Worm (Caenorhabditis elegans): ENCODE results near the gene acdh-2.
"Not testable (repeated sequence)": the region's sequence is repeated elsewhere in the genome, so short reads cannot be mapped to it uniquely, and the experiment has no call there.

The acdh-2 gene

ce11 chrII:5534939-5535338 is 12.4 kb downstream of the acdh-2 start, which contains the start of gene hlh-25:
Gene hlh-25 (plus strand): TSS chrII:5535239.
- not testable (repeated sequence) for TF ChIP-seq F26F4.8 (GFP tag; conservative IDR thresholded peaks at IDR 0.05); ceh-82 (tag; optimal IDR thresholded peaks at IDR 0.05); Y48G9A.11 (GFP tag; IDR thresholded peaks at IDR 0.05)

DNA sequence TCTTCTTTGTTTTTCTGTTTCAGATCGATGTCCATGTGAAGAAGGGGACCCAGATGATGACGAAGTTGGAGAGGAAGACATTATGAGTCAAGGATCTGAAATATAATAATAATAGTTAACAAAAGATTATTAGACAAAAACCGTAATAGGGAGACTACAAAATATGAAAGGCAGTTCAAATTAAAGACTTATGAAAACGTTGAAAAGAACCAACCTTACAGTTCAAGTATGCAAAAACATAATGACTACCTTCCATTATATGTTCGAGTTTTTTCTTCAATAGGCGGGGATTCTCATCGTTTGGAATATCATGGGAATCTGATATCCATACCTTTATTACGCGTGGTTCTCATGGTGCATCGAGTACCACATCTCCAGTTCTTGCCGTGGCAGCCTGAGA is 13.7 kb downstream of the acdh-2 start, which contains the start of gene hlh-26:
TSS of gene hlh-26 (minus strand) at position 101 of the 400 bp plus-strand sequence.
- no peak for TF ChIP-seq zip-2 (tag; optimal IDR thresholded peaks at IDR 0.05)
- no peak for TF ChIP-seq vab-7 (GFP tag; IDR thresholded peaks at IDR 0.05)
- no peak for TF ChIP-seq ceh-20 (GFP tag; IDR thresholded peaks at IDR 0.05)

- TF ChIP-seq unc-62 (GFP tag; optimal IDR thresholded peaks at IDR 0.05 in 1 of 2) (peak in 1 of 2 experiments; percentile 91), unc-62 (tag; optimal IDR thresholded peaks at IDR 0.05) (no peak), ceh-62 (tag; optimal IDR thresholded peaks at IDR 0.05) (no peak), dmd-9 (GFP tag; IDR thresholded peaks at IDR 0.05) (no peak)
Measured at ce11 chrII:5531855-5532328, 15.4 kb downstream of the acdh-2 start, which contains the start of gene C17C3.9. Gene C17C3.9 (minus strand): TSS chrII:5532278.

ce11 chrII:5527841-5528240 is 19.5 kb downstream of the acdh-2 start, which contains the start of gene ZK177.1:
Gene ZK177.1 (plus strand): TSS chrII:5528141.
- TF ChIP-seq nhr-6 (tag; optimal IDR thresholded peaks at IDR 0.05) (no peak), F44E2.7 (GFP tag; IDR thresholded peaks at IDR 0.05) (no peak), ces-1 (GFP tag; optimal IDR thresholded peaks at IDR 0.05) (no peak), unc-62 (GFP tag; optimal IDR thresholded peaks at IDR 0.05 in 1 of 2) (no peak), unc-62 (tag; optimal IDR thresholded peaks at IDR 0.05) (no peak), hif-1 (tag; optimal IDR thresholded peaks at IDR 0.05) (no peak), ztf-7 (tag; optimal IDR thresholded peaks at IDR 0.05) (no peak), zfp-3 (GFP tag; conservative IDR thresholded peaks at IDR 0.05) (no peak), nhr-28 (tag; optimal IDR thresholded peaks at IDR 0.05) (no peak), nhr-76 (tag; optimal IDR thresholded peaks at IDR 0.05) (no peak), hlh-11 (tag; optimal IDR thresholded peaks at IDR 0.05) (no peak), Y5F2A.4 (GFP tag; optimal IDR thresholded peaks at IDR 0.05) (no peak), saeg-2 (GFP tag; IDR thresholded peaks at IDR 0.05) (no peak), unc-130 (GFP tag; optimal IDR thresholded peaks at IDR 0.05) (no peak), nhr-41 (GFP tag; IDR thresholded peaks at IDR 0.05) (no peak), arid-1 (GFP tag; conservative IDR thresholded peaks at IDR 0.05) (no peak), F26F4.8 (GFP tag; conservative IDR thresholded peaks at IDR 0.05) (no peak), mxl-2 (GFP tag; conservative IDR thresholded peaks at IDR 0.05) (no peak), T26A8.4 (GFP tag; IDR thresholded peaks at IDR 0.05) (no peak)

DNA sequence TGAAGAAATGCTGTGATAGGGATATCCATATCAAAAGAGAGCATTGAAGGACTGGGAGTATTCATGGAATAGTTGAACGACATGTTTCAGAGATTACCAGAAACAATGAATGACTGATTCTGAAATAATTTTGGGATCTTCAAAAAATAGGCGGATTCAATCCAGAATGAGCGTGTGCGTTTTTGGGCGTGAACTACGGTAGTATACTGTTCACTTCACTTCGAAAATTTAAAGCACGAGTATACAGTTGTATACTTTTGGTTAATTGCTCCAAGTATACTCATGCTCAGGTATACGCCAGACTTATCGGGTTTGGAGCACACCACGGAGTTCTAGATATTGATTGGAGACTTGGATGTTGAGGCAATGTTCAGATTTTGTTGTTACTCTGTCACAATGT is 22.0 kb downstream of the acdh-2 start, which contains the start of gene tbx-35:
TSS of gene tbx-35 (minus strand) at position 101 of the 400 bp plus-strand sequence.
- TF ChIP-seq mdl-1 (tag; optimal IDR thresholded peaks at IDR 0.05) (no peak), nhr-42 (GFP tag; IDR thresholded peaks at IDR 0.05) (no peak), D1046.2 (GFP tag; IDR thresholded peaks at IDR 0.05) (no peak), F37D6.2 (tag; optimal IDR thresholded peaks at IDR 0.05) (no peak), spr-1 (tag; optimal IDR thresholded peaks at IDR 0.05) (no peak), nhr-41 (GFP tag; IDR thresholded peaks at IDR 0.05) (no peak), vab-7 (GFP tag; IDR thresholded peaks at IDR 0.05) (no peak), dmd-8 (GFP tag; IDR thresholded peaks at IDR 0.05) (no peak), mes-2 (tag; optimal IDR thresholded peaks at IDR 0.05; ENCODE audit: poor library complexity, severe bottlenecking) (no peak), Y75B8A.6 (GFP tag; IDR thresholded peaks at IDR 0.05) (no peak), dmd-6 (GFP tag; IDR thresholded peaks at IDR 0.05) (no peak), gei-8 (GFP tag; optimal IDR thresholded peaks at IDR 0.05) (no peak), attf-4 (tag; optimal IDR thresholded peaks at IDR 0.05) (no peak), F49E8.2 (tag; optimal IDR thresholded peaks at IDR 0.05; ENCODE audit: borderline replicate concordance) (no peak), ceh-82 (tag; optimal IDR thresholded peaks at IDR 0.05) (no peak), lir-3 (tag; optimal IDR thresholded peaks at IDR 0.05) (no peak), ztf-7 (tag; optimal IDR thresholded peaks at IDR 0.05) (no peak), nhr-28 (tag; optimal IDR thresholded peaks at IDR 0.05) (no peak), daf-12 (tag; optimal IDR thresholded peaks at IDR 0.05) (no peak), unc-39 (tag; optimal IDR thresholded peaks at IDR 0.05) (no peak)
